ENCODE assay signal across 1 fruit fly cellular context in genomic region chr3R:22205523-22205922, dm6.
TF ChIP-seq lines count a peak whose summit lies in the region.

No protein-coding gene starts in this region.

TF ChIP-seq in whole organism, embryonic, 481 proteins besides CTCF, POLR2A, EP300 and RAD21 (continued from another document):
- no peak for TF ChIP-seq gt (GFP tag; IDR thresholded peaks at IDR 0.05; lab: Robert Waterston, UW)
- no peak for TF ChIP-seq CG8944 (GFP tag; optimal IDR thresholded peaks at IDR 0.05; lab: Kevin White, UChicago)
- no peak for TF ChIP-seq jigr1 (GFP tag; IDR thresholded peaks at IDR 0.05; lab: Robert Waterston, UW)
- no peak for TF ChIP-seq cad (GFP tag; optimal IDR thresholded peaks at IDR 0.05; lab: Kevin White, UChicago)
- no peak for TF ChIP-seq CG6175 (GFP tag; IDR thresholded peaks at IDR 0.05; lab: Robert Waterston, UW)
- no peak for TF ChIP-seq Hey (tag; optimal IDR thresholded peaks at IDR 0.05; lab: Kevin White, UChicago)
- TF ChIP-seq CG16779 (GFP tag; IDR thresholded peaks at IDR 0.05; lab: Robert Waterston, UW), result no peak
- TF ChIP-seq ci (GFP tag; IDR thresholded peaks at IDR 0.05; lab: Robert Waterston, UW), result 0 out of 3 replicates have a peak, but pooled peaks have one; percentile 10
- no peak for TF ChIP-seq Kr (GFP tag; optimal IDR thresholded peaks at IDR 0.05; lab: Kevin White, UChicago)
- TF ChIP-seq chif (GFP tag; optimal IDR thresholded peaks at IDR 0.05; lab: Kevin White, UChicago), result no peak
- TF ChIP-seq Dref (GFP tag; IDR thresholded peaks at IDR 0.05; lab: Robert Waterston, UW), result no peak
- peak in 1 of 3 experiments; percentile 17 for TF ChIP-seq lola (GFP tag; optimal IDR thresholded peaks at IDR 0.05; lab: Kevin White, UChicago)
